Worm (Caenorhabditis elegans): Measurements from ENCODE around the gene cest-24.
A peak's percentile ranks its signal among the peaks of the same experiment; 100 is the strongest.

DNA sequence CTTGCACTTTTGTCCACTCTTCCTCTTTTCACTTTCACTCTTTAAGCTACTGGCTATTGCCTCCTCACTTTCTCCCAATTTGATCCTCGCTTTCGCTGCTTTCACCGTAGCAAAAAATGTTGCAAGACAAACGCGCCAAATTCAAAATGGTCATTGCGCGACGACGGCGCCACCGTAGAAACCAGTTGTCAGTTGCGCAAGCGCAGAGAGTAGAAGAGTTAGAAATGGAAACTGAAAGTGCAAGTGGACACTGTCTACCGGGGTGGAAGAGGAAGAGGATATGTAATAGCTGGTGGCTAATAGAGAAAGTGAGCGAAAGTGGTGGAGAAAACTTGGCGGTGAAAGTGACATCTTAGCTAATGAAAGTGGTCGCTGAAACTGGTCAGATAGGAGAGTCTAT is 34.4 kb downstream of the cest-24 start:
- TF ChIP-seq nhr-76 (tag; optimal IDR thresholded peaks at IDR 0.05) (no peak), unc-62 (GFP tag; optimal IDR thresholded peaks at IDR 0.05) (peak; percentile 14), skn-1 (tag; optimal IDR thresholded peaks at IDR 0.05) (no peak), nhr-43 (tag; optimal IDR thresholded peaks at IDR 0.05; ENCODE audit: poor library complexity, severe bottlenecking) (no peak), fos-1 (tag; optimal IDR thresholded peaks at IDR 0.05) (no peak)
